Fruit fly (Drosophila melanogaster) whole organism, prepupa: ENCODE measurements around the gene CG17751.

Experiments used
- Blimp-1 ChIP-seq: fragments of 200-800 bp; sonication (Bioruptor generic); optimal IDR thresholded peaks from 3 replicates; lab custom pipeline; 2017; ENCODE audit warnings: missing biosample characterization, missing genetic modification characterization, mild to moderate bottlenecking, moderate library complexity, missing genetic modification reagents
- CG10631 ChIP-seq: fragments of 200-800 bp; sonication (Bioruptor generic); optimal IDR thresholded peaks from 2 replicates; lab custom pipeline; 2016; ENCODE audit warnings: missing biosample characterization, missing genetic modification characterization
- CG10669 ChIP-seq: fragments of 200-800 bp; sonication (Bioruptor generic); optimal IDR thresholded peaks from 3 replicates; lab custom pipeline; 2018; ENCODE audit warnings: missing biosample characterization, mild to moderate bottlenecking, missing genetic modification characterization, moderate library complexity
- CG11294 ChIP-seq: fragments of 200-800 bp; sonication (Bioruptor generic); IDR thresholded peaks from 2 replicates; pipeline ENCODE4 v1.3.6; 2022; ENCODE audit warnings: missing biosample characterization, missing genetic modification characterization
- CG11902 ChIP-seq: fragments of 200-800 bp; sonication (Bioruptor generic); optimal IDR thresholded peaks from 3 replicates; lab custom pipeline; 2016; ENCODE audit warnings: missing biosample characterization, missing genetic modification characterization
- CG15336 ChIP-seq: fragments of 200-800 bp; sonication (Bioruptor generic); IDR thresholded peaks from 2 replicates; pipeline ENCODE4 v1.3.6; 2022; ENCODE audit warnings: missing biosample characterization, missing genetic modification characterization
- CG16779 ChIP-seq: fragments of 200-800 bp; sonication (Bioruptor generic); optimal IDR thresholded peaks from 3 replicates; lab custom pipeline; 2017; ENCODE audit warnings: missing biosample characterization, mild to moderate bottlenecking, missing genetic modification characterization
- CG3032 ChIP-seq: fragments of 200-800 bp; optimal IDR thresholded peaks from 2 replicates; lab custom pipeline; 2019; ENCODE audit warnings: missing biosample characterization, mild to moderate bottlenecking, missing genetic modification characterization, moderate library complexity
- CG31627 ChIP-seq: fragments of 200-800 bp; sonication (Bioruptor generic); optimal IDR thresholded peaks from 3 replicates; lab custom pipeline; 2016; ENCODE audit warnings: missing biosample characterization, missing genetic modification characterization
- CG32006 ChIP-seq: fragments of 200-800 bp; sonication (Bioruptor generic); optimal IDR thresholded peaks from 3 replicates; lab custom pipeline; 2017; ENCODE audit warnings: missing biosample characterization, mild to moderate bottlenecking, missing genetic modification characterization
- CG3919 ChIP-seq: fragments of 200-800 bp; sonication (Bioruptor generic); optimal IDR thresholded peaks from 3 replicates; lab custom pipeline; 2016; ENCODE audit warnings: missing biosample characterization, missing genetic modification characterization
- CG4318 ChIP-seq: fragments of 200-800 bp; sonication (Bioruptor generic); optimal IDR thresholded peaks from 3 replicates; lab custom pipeline; 2017; ENCODE audit warnings: missing biosample characterization, mild to moderate bottlenecking, missing genetic modification characterization
- CG6276 ChIP-seq: fragments of 200-800 bp; sonication (Bioruptor generic); optimal IDR thresholded peaks from 2 replicates; lab custom pipeline; 2017; ENCODE audit warnings: missing biosample characterization, mild to moderate bottlenecking, missing genetic modification characterization
- CG7368 ChIP-seq: fragments of 200-800 bp; sonication (Bioruptor generic); optimal IDR thresholded peaks from 3 replicates; lab custom pipeline; 2016; ENCODE audit warnings: missing biosample characterization, missing genetic modification characterization
- CG8119 ChIP-seq: fragments of 200-800 bp; sonication (Bioruptor generic); IDR thresholded peaks from 3 replicates; pipeline ENCODE4 v1.3.6; 2022; ENCODE audit warnings: missing biosample characterization, missing genetic modification characterization
- CG8632 ChIP-seq: fragments of 200-800 bp; sonication (Bioruptor generic); optimal IDR thresholded peaks from 3 replicates; lab custom pipeline; 2016; ENCODE audit warnings: missing biosample characterization, missing genetic modification characterization
- Eip78C ChIP-seq: fragments of 200-800 bp; sonication (Bioruptor generic); peaks from one replicate; lab custom pipeline; 2016; ENCODE audit warnings: missing biosample characterization, missing genetic modification characterization
- Ets21C ChIP-seq: fragments of 200-800 bp; sonication (Bioruptor generic); optimal IDR thresholded peaks from 3 replicates; lab custom pipeline; 2016; ENCODE audit warnings: missing biosample characterization, missing genetic modification characterization
- Gug ChIP-seq: fragments of 200-800 bp; sonication (Bioruptor generic); IDR thresholded peaks from 2 replicates; pipeline ENCODE4 v1.3.6; 2022; ENCODE audit warnings: missing biosample characterization, missing genetic modification characterization
- Hr39 ChIP-seq: fragments of 200-800 bp; sonication (Bioruptor generic); optimal IDR thresholded peaks from 2 replicates; lab custom pipeline; 2016; ENCODE audit warnings: missing biosample characterization, missing genetic modification characterization
- Hr4 ChIP-seq: fragments of 200-800 bp; sonication (Bioruptor generic); optimal IDR thresholded peaks from 3 replicates; lab custom pipeline; 2016; ENCODE audit warnings: missing biosample characterization, missing genetic modification characterization
- Met ChIP-seq: fragments of 200-800 bp; sonication (Bioruptor generic); optimal IDR thresholded peaks from 3 replicates; lab custom pipeline; 2016; ENCODE audit warnings: missing biosample characterization, missing genetic modification characterization
- OdsH ChIP-seq: fragments of 200-800 bp; sonication (Bioruptor generic); optimal IDR thresholded peaks from 3 replicates; lab custom pipeline; 2016; ENCODE audit warnings: missing biosample characterization, missing genetic modification characterization
- Smox ChIP-seq: fragments of 200-800 bp; sonication (Bioruptor generic); optimal IDR thresholded peaks from 3 replicates; lab custom pipeline; 2016; ENCODE audit warnings: missing biosample characterization, missing genetic modification characterization
- Sox102F ChIP-seq: fragments of 200-800 bp; sonication (Bioruptor generic); optimal IDR thresholded peaks from 2 replicates; lab custom pipeline; 2016; ENCODE audit warnings: missing biosample characterization, mild to moderate bottlenecking, missing genetic modification characterization
- Sox14 ChIP-seq: fragments of 200-800 bp; sonication (Bioruptor generic); optimal IDR thresholded peaks from 3 replicates; lab custom pipeline; 2016; ENCODE audit warnings: missing biosample characterization, missing genetic modification characterization
- Sox15 ChIP-seq: fragments of 200-800 bp; sonication (Bioruptor generic); optimal IDR thresholded peaks from 3 replicates; lab custom pipeline; 2016; ENCODE audit warnings: missing biosample characterization, missing genetic modification characterization
- cyc ChIP-seq: fragments of 200-800 bp; sonication (Bioruptor generic); optimal IDR thresholded peaks from 3 replicates; lab custom pipeline; 2016; ENCODE audit warnings: missing biosample characterization, missing genetic modification characterization
- dsx ChIP-seq: fragments of 200-800 bp; optimal IDR thresholded peaks from 3 replicates; lab custom pipeline; 2019; ENCODE audit warnings: missing biosample characterization, mild to moderate bottlenecking, missing genetic modification characterization, moderate library complexity; ENCODE audit not compliant: poor library complexity, severe bottlenecking
- esn ChIP-seq: fragments of 200-800 bp; sonication (Bioruptor generic); optimal IDR thresholded peaks from 2 replicates; lab custom pipeline; 2016; ENCODE audit warnings: missing biosample characterization, mild to moderate bottlenecking, missing genetic modification characterization, moderate library complexity
- fd59A ChIP-seq: fragments of 200-800 bp; sonication (Bioruptor generic); optimal IDR thresholded peaks from 2 replicates; lab custom pipeline; 2017; ENCODE audit warnings: missing biosample characterization, mild to moderate bottlenecking, missing genetic modification characterization, missing genetic modification reagents
- fd85E ChIP-seq: fragments of 200-800 bp; sonication (Bioruptor generic); optimal IDR thresholded peaks from 3 replicates; lab custom pipeline; 2016; ENCODE audit warnings: missing biosample characterization, missing genetic modification characterization
- fkh ChIP-seq: fragments of 200-800 bp; sonication (Bioruptor generic); optimal IDR thresholded peaks from 3 replicates; lab custom pipeline; 2017; ENCODE audit warnings: missing biosample characterization, mild to moderate bottlenecking, missing genetic modification characterization, moderate library complexity
- lz ChIP-seq: fragments of 200-800 bp; sonication (Bioruptor generic); optimal IDR thresholded peaks from 3 replicates; lab custom pipeline; 2016; ENCODE audit warnings: missing biosample characterization, missing genetic modification characterization
- svp ChIP-seq: fragments of 200-800 bp; sonication (Bioruptor generic); peaks from one replicate; lab custom pipeline; 2016; ENCODE audit warnings: missing biosample characterization, missing genetic modification characterization
- vri ChIP-seq: fragments of 200-800 bp; sonication (Bioruptor generic); optimal IDR thresholded peaks from 3 replicates; lab custom pipeline; 2016; ENCODE audit warnings: missing biosample characterization, mild to moderate bottlenecking, missing genetic modification characterization

The CG17751 gene

DNA sequence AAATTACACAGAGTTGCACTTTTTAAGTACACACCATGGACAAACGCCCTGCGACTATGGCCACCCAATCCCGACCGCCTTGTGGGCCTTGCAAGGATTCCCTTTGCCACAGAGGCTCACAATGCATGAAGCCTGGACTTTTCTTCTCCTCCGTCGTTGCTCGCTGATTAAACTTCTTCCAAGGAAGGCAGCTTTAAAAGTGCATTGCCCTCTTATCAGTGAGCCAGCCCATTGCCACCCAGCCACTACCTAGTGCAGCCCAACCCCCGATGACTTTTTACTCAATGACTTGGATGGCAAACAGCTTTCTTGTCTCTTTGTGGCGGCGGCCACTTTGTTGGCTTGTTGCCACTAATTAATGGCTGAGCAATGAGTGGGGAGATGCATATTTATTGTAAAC lies 19.4 kb upstream of the CG17751 start:
- no peak for TF ChIP-seq Smox
- no peak for TF ChIP-seq CG11902 (GFP tag; lab: Kevin White, UChicago)
- peak; percentile 74 for TF ChIP-seq svp (GFP tag; lab: Kevin White, UChicago)
- no peak for TF ChIP-seq CG11294 (GFP tag; lab: Robert Waterston, UW)
- no peak for TF ChIP-seq Ets21C (GFP tag; lab: Kevin White, UChicago)
- no peak for TF ChIP-seq lz (GFP tag; lab: Kevin White, UChicago)
- TF ChIP-seq CG16779 (tag; lab: Kevin White, UChicago) = no peak

DNA sequence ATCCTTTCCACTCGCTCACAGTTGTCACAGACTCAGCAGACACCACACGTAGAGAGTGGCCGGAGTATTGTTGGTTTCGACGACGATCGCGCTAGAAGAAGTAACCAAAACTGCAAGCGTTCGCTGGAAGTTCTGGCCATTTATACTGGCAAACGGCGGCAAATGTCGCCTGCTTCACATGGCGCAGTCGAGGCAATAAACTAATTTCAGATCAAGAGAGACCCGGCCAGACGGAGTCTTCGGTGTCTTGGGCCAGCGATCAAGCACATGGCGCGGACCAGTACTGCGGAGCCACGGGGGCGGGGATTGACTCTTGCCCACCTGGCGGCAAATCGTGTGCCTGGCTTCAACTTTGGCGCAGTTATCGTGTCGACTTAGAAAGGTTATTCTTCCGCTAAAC lies 8.2 kb upstream of the CG17751 start, which contains the start of gene Cpr92A:
TSS of gene Cpr92A (minus strand) at position 101 of the 400 bp plus-strand sequence.
- TF ChIP-seq CG3032 (tag; lab: Kevin White, UChicago) (no peak), vri (GFP tag; lab: Kevin White, UChicago) (no peak), CG6276 (no peak), svp (GFP tag; lab: Kevin White, UChicago) (no peak), CG7368 (GFP tag; lab: Kevin White, UChicago) (no peak), Smox (no peak)

DNA sequence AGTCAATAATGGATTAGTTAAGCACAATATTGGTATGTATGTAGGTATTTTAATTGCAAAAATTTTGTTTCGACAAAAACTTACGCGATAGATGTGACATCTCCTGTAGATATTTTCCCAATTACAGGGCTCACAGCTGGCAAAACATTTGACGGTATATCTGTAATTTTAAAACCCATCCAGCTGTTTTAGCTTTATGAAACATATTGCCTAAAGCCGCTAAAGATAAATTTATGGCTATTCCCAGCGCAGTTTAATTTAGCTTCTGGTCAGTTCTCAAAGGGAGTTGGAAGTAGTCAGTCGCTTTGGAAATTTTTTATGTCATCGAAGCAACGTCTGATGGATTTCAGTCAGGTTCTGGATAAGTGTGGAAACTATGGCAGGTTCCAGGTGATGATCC lies 6.7 kb upstream of the CG17751 start, which contains the start of gene CG7333:
TSS of gene CG7333 (plus strand) at position 301 of the 400 bp plus-strand sequence.
- TF ChIP-seq fd59A (GFP tag; lab: Kevin White, UChicago) = no peak
- TF ChIP-seq CG6276 = no peak
- TF ChIP-seq CG10631 (GFP tag; lab: Kevin White, UChicago) = no peak
- no peak for TF ChIP-seq Gug (GFP tag; lab: Robert Waterston, UW)
- TF ChIP-seq fd85E (GFP tag; lab: Kevin White, UChicago) = no peak
- TF ChIP-seq Eip78C (GFP tag; lab: Kevin White, UChicago) = no peak
- TF ChIP-seq Sox15 (GFP tag; lab: Kevin White, UChicago) = no peak
- TF ChIP-seq CG7368 (GFP tag; lab: Kevin White, UChicago) = no peak
- no peak for TF ChIP-seq Hr4 (GFP tag; lab: Kevin White, UChicago)
- no peak for TF ChIP-seq Blimp-1
- no peak for TF ChIP-seq CG16779 (tag; lab: Kevin White, UChicago)
- TF ChIP-seq CG15336 (GFP tag; lab: Robert Waterston, UW) = no peak
- TF ChIP-seq esn (GFP tag; lab: Kevin White, UChicago) = no peak
- TF ChIP-seq dsx (GFP tag; lab: Kevin White, UChicago) = no peak

DNA sequence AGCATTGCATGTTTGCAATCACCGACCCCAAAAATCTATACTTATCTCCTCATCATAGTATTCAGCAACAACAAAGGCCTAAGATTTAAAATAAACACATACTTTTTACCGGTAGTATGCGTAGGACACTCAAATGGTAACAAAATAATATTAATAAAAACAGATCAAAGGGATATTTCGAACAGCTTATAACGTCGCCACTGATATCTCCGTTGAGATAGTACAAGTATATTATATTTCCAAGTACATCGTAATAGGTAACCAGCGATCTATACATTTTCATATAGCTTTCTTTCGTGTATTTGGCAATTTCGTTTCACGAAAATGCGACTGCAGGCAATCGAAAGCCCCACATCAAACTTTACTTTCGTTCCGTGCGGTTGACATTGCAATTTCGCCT lies 4.1 kb upstream of the CG17751 start, which contains the start of gene CG7342:
TSS of gene CG7342 (plus strand) at position 380 of the 400 bp plus-strand sequence.
- TF ChIP-seq Met (GFP tag; lab: Kevin White, UChicago) = peak; percentile 67
- no peak for TF ChIP-seq CG32006 (GFP tag; lab: Kevin White, UChicago)
- TF ChIP-seq Smox = peak; percentile 65
- TF ChIP-seq CG4318 (GFP tag; lab: Kevin White, UChicago) = no peak
- no peak for TF ChIP-seq CG3919 (GFP tag; lab: Kevin White, UChicago)
- peak; percentile 71 for TF ChIP-seq Sox102F (GFP tag; lab: Kevin White, UChicago)
- peak; percentile 83 for TF ChIP-seq svp (GFP tag; lab: Kevin White, UChicago)
- TF ChIP-seq Ets21C (GFP tag; lab: Kevin White, UChicago) = peak; percentile 31
- peak; percentile 67 for TF ChIP-seq vri (GFP tag; lab: Kevin White, UChicago)
- peak; percentile 64 for TF ChIP-seq CG31627 (GFP tag; lab: Kevin White, UChicago)
- peak; percentile 51 for TF ChIP-seq lz (GFP tag; lab: Kevin White, UChicago)
- TF ChIP-seq Hr39 (GFP tag; lab: Kevin White, UChicago) = peak; percentile 65

DNA sequence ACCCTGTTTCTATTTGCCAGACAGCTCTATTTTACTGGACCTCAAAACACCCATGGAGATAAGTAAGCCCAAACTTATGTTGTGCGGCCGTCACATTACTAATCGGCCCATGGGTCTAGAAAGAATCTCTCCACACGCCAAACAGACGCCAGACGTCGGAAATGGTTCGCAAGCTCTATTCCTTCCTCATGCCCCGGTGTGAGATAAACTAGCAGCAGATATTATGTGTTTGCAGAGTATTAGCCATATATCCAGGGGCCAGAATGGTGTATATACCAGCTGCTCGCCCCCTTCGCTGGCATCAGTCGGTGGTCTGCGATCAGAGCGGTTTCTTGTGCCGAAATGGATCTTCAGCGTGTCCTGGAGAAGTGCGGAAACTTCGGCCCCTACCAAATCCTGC lies 2.9 kb downstream of the CG17751 start, which contains the start of gene CG17752:
TSS of gene CG17752 (plus strand) at position 301 of the 400 bp plus-strand sequence.
- no peak for TF ChIP-seq CG3032 (tag; lab: Kevin White, UChicago)
- TF ChIP-seq CG10669 (GFP tag; lab: Kevin White, UChicago) = no peak
- no peak for TF ChIP-seq cyc
- no peak for TF ChIP-seq CG8119
- TF ChIP-seq Sox14 = no peak
- no peak for TF ChIP-seq CG8632 (GFP tag; lab: Kevin White, UChicago)
- TF ChIP-seq OdsH (GFP tag; lab: Kevin White, UChicago) = no peak
- peak; percentile 10 for TF ChIP-seq fkh (GFP tag; lab: Kevin White, UChicago)
